Fruit fly (Drosophila melanogaster) whole organism, adult: ENCODE data around the gene can.

Experiments
- CG11617 ChIP-seq: fragments of 200-800 bp; sonication (Bioruptor generic); optimal IDR thresholded peaks from 2 replicates; lab custom pipeline; 2017; ENCODE audit warnings: mild to moderate bottlenecking, missing biosample characterization, missing genetic modification reagents, missing genetic modification characterization
- CG12768 ChIP-seq: fragments of 200-800 bp; sonication (Bioruptor generic); optimal IDR thresholded peaks from 2 replicates; lab custom pipeline; 2017; ENCODE audit warnings: missing biosample characterization, missing genetic modification characterization, mild to moderate bottlenecking, moderate library complexity, missing genetic modification reagents
- CG14711 ChIP-seq: fragments of 200-800 bp; sonication (Bioruptor generic); optimal IDR thresholded peaks from 2 replicates; lab custom pipeline; 2018; ENCODE audit warnings: missing biosample characterization, mild to moderate bottlenecking, missing genetic modification characterization, moderate library complexity
- CG1620 ChIP-seq: fragments of 200-800 bp; sonication (Bioruptor generic); optimal IDR thresholded peaks from 2 replicates; lab custom pipeline; 2016; ENCODE audit warnings: missing biosample characterization, missing genetic modification characterization
- CG33017 ChIP-seq: fragments of 200-800 bp; sonication (Bioruptor generic); optimal IDR thresholded peaks from 2 replicates; lab custom pipeline; 2018; ENCODE audit warnings: missing biosample characterization, mild to moderate bottlenecking, missing genetic modification characterization, moderate library complexity
- CG5204 ChIP-seq: fragments of 200-800 bp; sonication (Bioruptor generic); optimal IDR thresholded peaks from 2 replicates; lab custom pipeline; 2016; ENCODE audit warnings: missing biosample characterization, missing genetic modification characterization
- CG7045 ChIP-seq: fragments of 200-800 bp; sonication (Bioruptor generic); optimal IDR thresholded peaks from 2 replicates; lab custom pipeline; 2017; ENCODE audit warnings: missing biosample characterization, mild to moderate bottlenecking, missing genetic modification characterization
- CG7101 ChIP-seq: fragments of 200-800 bp; sonication (Bioruptor generic); optimal IDR thresholded peaks from 2 replicates; lab custom pipeline; 2018; ENCODE audit warnings: missing biosample characterization, mild to moderate bottlenecking, missing genetic modification characterization, moderate library complexity
- Clk ChIP-seq: fragments of 200-800 bp; sonication (Bioruptor generic); optimal IDR thresholded peaks from 2 replicates; lab custom pipeline; 2017; ENCODE audit warnings: missing biosample characterization, missing genetic modification characterization
- Crg-1 ChIP-seq: fragments of 200-800 bp; sonication (Bioruptor generic); optimal IDR thresholded peaks from 2 replicates; lab custom pipeline; 2016; ENCODE audit warnings: missing biosample characterization, missing genetic modification characterization
- Hr96 ChIP-seq: fragments of 200-800 bp; sonication (Bioruptor generic); optimal IDR thresholded peaks from 2 replicates; lab custom pipeline; 2016; ENCODE audit warnings: missing biosample characterization, missing genetic modification characterization
- Mnt ChIP-seq: fragments of 200-800 bp; sonication (Bioruptor generic); optimal IDR thresholded peaks from 2 replicates; lab custom pipeline; 2016; ENCODE audit warnings: missing biosample characterization, mild to moderate bottlenecking, missing genetic modification characterization
- bab1 ChIP-seq: fragments of 200-800 bp; sonication (Bioruptor generic); optimal IDR thresholded peaks from 3 replicates; lab custom pipeline; 2019; ENCODE audit warnings: missing biosample characterization, mild to moderate bottlenecking, missing genetic modification characterization, moderate library complexity
- cic ChIP-seq: fragments of 200-800 bp; sonication (Bioruptor generic); optimal IDR thresholded peaks from 2 replicates; lab custom pipeline; 2017; ENCODE audit warnings: missing biosample characterization, mild to moderate bottlenecking, missing genetic modification characterization, moderate library complexity
- cnc ChIP-seq, 2 experiments: fragments of >200 bp; optimal IDR thresholded peaks; 2 replicates each; lab custom pipeline; 2017
- kay ChIP-seq: fragments of 200-800 bp; sonication (Bioruptor generic); peaks from one replicate; lab custom pipeline; 2016; ENCODE audit warnings: missing biosample characterization, missing genetic modification characterization, borderline replicate concordance
- ovo ChIP-seq: fragments of 200-800 bp; sonication (Bioruptor generic); optimal IDR thresholded peaks from 2 replicates; lab custom pipeline; 2016; ENCODE audit warnings: missing biosample characterization, missing genetic modification characterization
- pad ChIP-seq: fragments of 200-800 bp; sonication (Bioruptor generic); optimal IDR thresholded peaks from 3 replicates; lab custom pipeline; 2017; ENCODE audit warnings: missing biosample characterization, missing genetic modification characterization, mild to moderate bottlenecking, moderate library complexity, missing genetic modification reagents
- tj ChIP-seq: fragments of 200-800 bp; sonication (Bioruptor generic); optimal IDR thresholded peaks from 3 replicates; lab custom pipeline; 2017; ENCODE audit warnings: missing biosample characterization, mild to moderate bottlenecking, missing genetic modification characterization, moderate library complexity
- toe ChIP-seq: fragments of 200-800 bp; sonication (Bioruptor generic); optimal IDR thresholded peaks from 2 replicates; lab custom pipeline; 2016; ENCODE audit warnings: missing biosample characterization, missing genetic modification characterization

Gene can

dm6 chr3L:10267011-10267410, at the start of gene can:
TSS of gene can (minus strand) at chr3L:10267111.
- no peak for TF ChIP-seq CG33017 (tag; lab: Kevin White, UChicago)
- TF ChIP-seq CG11617 (GFP tag; lab: Kevin White, UChicago), result no peak
- no peak for TF ChIP-seq tj
- TF ChIP-seq CG14711 (tag; lab: Kevin White, UChicago), result no peak
- TF ChIP-seq kay (GFP tag; lab: Kevin White, UChicago), result no peak
- no peak for TF ChIP-seq CG7101 (tag; lab: Kevin White, UChicago)
- TF ChIP-seq Crg-1, result no peak
- no peak for TF ChIP-seq Hr96 (GFP tag; lab: Kevin White, UChicago)
- no peak for TF ChIP-seq Mnt (GFP tag; lab: Kevin White, UChicago)
- TF ChIP-seq CG5204, result no peak
- TF ChIP-seq cnc (optimal IDR thresholded peaks at IDR 0.05; lab: Kevin White, UChicago), result no peak
- TF ChIP-seq CG12768 (GFP tag; lab: Kevin White, UChicago), result no peak
- no peak for TF ChIP-seq ovo (GFP tag; lab: Kevin White, UChicago)

dm6 chr3L:10315823-10316222, 48.9 kb upstream of the can start:
- TF ChIP-seq cnc (optimal IDR thresholded peaks at IDR 0.05; lab: Kevin White, UChicago) (no peak), bab1 (no peak), Mnt (GFP tag; lab: Kevin White, UChicago) (no peak), CG7045 (no peak)

dm6 chr3L:10314901-10315300, 48.0 kb upstream of the can start:
- TF ChIP-seq Crg-1 (no peak), CG1620 (GFP tag; lab: Kevin White, UChicago) (no peak), Clk (GFP tag; lab: Kevin White, UChicago) (no peak), tj (no peak), cic (GFP tag; lab: Kevin White, UChicago) (no peak)

- TF ChIP-seq bab1, result no peak
- TF ChIP-seq CG5204, result no peak
- no peak for TF ChIP-seq Mnt (GFP tag; lab: Kevin White, UChicago)
- TF ChIP-seq CG14711 (tag; lab: Kevin White, UChicago), result no peak
- TF ChIP-seq pad (GFP tag; lab: Kevin White, UChicago), result no peak
- TF ChIP-seq cic (GFP tag; lab: Kevin White, UChicago), result no peak
These were observed 42.6 kb upstream of the can start for dm6 chr3L:10309494-10309893.

- no peak for TF ChIP-seq toe (GFP tag; lab: Kevin White, UChicago)
- TF ChIP-seq pad (GFP tag; lab: Kevin White, UChicago), result peak; percentile 27
These were observed 41.3 kb upstream of the can start for dm6 chr3L:10308079-10308825.

- TF ChIP-seq pad (GFP tag; lab: Kevin White, UChicago), result peak; percentile 82
- TF ChIP-seq Hr96 (GFP tag; lab: Kevin White, UChicago), result no peak
- no peak for TF ChIP-seq cic (GFP tag; lab: Kevin White, UChicago)
These were observed 39.5 kb upstream of the can start for dm6 chr3L:10306304-10306908.

dm6 chr3L:10301749-10302148, 34.8 kb upstream of the can start:
- TF ChIP-seq pad (GFP tag; lab: Kevin White, UChicago) (no peak), Hr96 (GFP tag; lab: Kevin White, UChicago) (no peak), kay (GFP tag; lab: Kevin White, UChicago) (no peak), Mnt (GFP tag; lab: Kevin White, UChicago) (no peak), CG5204 (no peak), tj (no peak), bab1 (no peak), ovo (GFP tag; lab: Kevin White, UChicago) (no peak), Clk (GFP tag; lab: Kevin White, UChicago) (no peak), CG1620 (GFP tag; lab: Kevin White, UChicago) (no peak), CG14711 (tag; lab: Kevin White, UChicago) (no peak), CG11617 (GFP tag; lab: Kevin White, UChicago) (no peak), cnc (optimal IDR thresholded peaks at IDR 0.05; lab: Kevin White, UChicago) (no peak), CG7101 (tag; lab: Kevin White, UChicago) (no peak), Crg-1 (no peak), CG12768 (GFP tag; lab: Kevin White, UChicago) (no peak), cic (GFP tag; lab: Kevin White, UChicago) (no peak), toe (GFP tag; lab: Kevin White, UChicago) (no peak), CG7045 (no peak)
